Worm (Caenorhabditis elegans) whole organism, early embryonic: Measurements from ENCODE around the gene fbxc-29.

ENCODE experiments used
- aly-1 ChIP-seq: sonication (generic microtip); optimal IDR thresholded peaks from 2 replicates; lab custom pipeline; 2016; ENCODE audit warnings: missing genetic modification characterization, missing compliant biosample characterization
- ama-1 ChIP-seq: fragments of 150-350 bp; optimal IDR thresholded peaks from 2 replicates; lab custom pipeline; 2014
- flt-1 ChIP-seq: fragments of 200-800 bp; sonication (Bioruptor generic); IDR thresholded peaks from 2 replicates; pipeline ENCODE4 v1.3.6; 2022; ENCODE audit warnings: missing genetic modification characterization, missing compliant biosample characterization
- hmbx-1 ChIP-seq: sonication (generic microtip); optimal IDR thresholded peaks from 2 replicates; lab custom pipeline; 2016; ENCODE audit warnings: mild to moderate bottlenecking, missing genetic modification characterization, missing compliant biosample characterization
- tra-4 ChIP-seq: sonication (generic microtip); optimal IDR thresholded peaks from 2 replicates; lab custom pipeline; 2017; ENCODE audit warnings: missing genetic modification characterization, missing compliant biosample characterization

ce11 chrII:922778-923177 lies 6.9 kb downstream of the fbxc-29 start:
- TF ChIP-seq tra-4 (tag; lab: Kevin White, UChicago), result no peak
- TF ChIP-seq hmbx-1 (tag; lab: Kevin White, UChicago), result no peak
- no peak for TF ChIP-seq ama-1 (lab: Kevin White, UChicago)
- TF ChIP-seq flt-1 (GFP tag; lab: Robert Waterston, UW), result no peak
- TF ChIP-seq aly-1 (tag; lab: Kevin White, UChicago), result no peak
